Worm (Caenorhabditis elegans) whole organism, mixed stage, embryonic: ENCODE measurements around the gene T04B8.1.

Source experiments
- blmp-1 ChIP-seq: fragments of 150-350 bp; optimal IDR thresholded peaks from 2 replicates; lab custom pipeline; 2014; ENCODE audit warnings: missing biosample characterization, missing genetic modification characterization
- ceh-43 ChIP-seq: fragments of 200-800 bp; sonication (Bioruptor generic); optimal IDR thresholded peaks from 2 replicates; lab custom pipeline; 2018; ENCODE audit warnings: mild to moderate bottlenecking, missing genetic modification characterization, moderate library complexity, missing compliant biosample characterization
- ceh-83 ChIP-seq: fragments of 200-800 bp; sonication (Bioruptor generic); optimal IDR thresholded peaks from 2 replicates; lab custom pipeline; 2018; ENCODE audit warnings: mild to moderate bottlenecking, missing genetic modification characterization, missing compliant biosample characterization
- elt-1 ChIP-seq: sonication (generic microtip); optimal IDR thresholded peaks from 2 replicates; lab custom pipeline; 2017; ENCODE audit warnings: missing genetic modification characterization, mild to moderate bottlenecking, missing compliant biosample characterization, antibody characterized with exemption, moderate library complexity, borderline replicate concordance; ENCODE audit not compliant: insufficient read depth
- flh-1 ChIP-seq: fragments of 200-800 bp; sonication (Bioruptor generic); optimal IDR thresholded peaks from 2 replicates; lab custom pipeline; 2018; ENCODE audit warnings: mild to moderate bottlenecking, missing genetic modification characterization, moderate library complexity, missing compliant biosample characterization
- ham-2 ChIP-seq: fragments of 200-800 bp; sonication (Bioruptor generic); optimal IDR thresholded peaks from 2 replicates; lab custom pipeline; 2018; ENCODE audit warnings: mild to moderate bottlenecking, missing genetic modification characterization, missing compliant biosample characterization
- hlh-1 ChIP-seq: fragments of 150-350 bp; optimal IDR thresholded peaks from 2 replicates; lab custom pipeline; 2014; ENCODE audit warnings: missing biosample characterization, missing genetic modification reagents, missing genetic modification characterization
- lin-13 ChIP-seq: fragments of 150-350 bp; optimal IDR thresholded peaks from 2 replicates; lab custom pipeline; 2014; ENCODE audit warnings: missing biosample characterization, missing genetic modification characterization
- lin-32 ChIP-seq: fragments of 200-800 bp; sonication (Bioruptor generic); optimal IDR thresholded peaks from 2 replicates; lab custom pipeline; 2018; ENCODE audit warnings: mild to moderate bottlenecking, missing genetic modification characterization, missing compliant biosample characterization
- mab-5 ChIP-seq: fragments of 150-350 bp; optimal IDR thresholded peaks from 2 replicates; lab custom pipeline; 2014; ENCODE audit warnings: missing biosample characterization, missing genetic modification characterization
- mep-1 ChIP-seq: fragments of 150-350 bp; optimal IDR thresholded peaks from 2 replicates; lab custom pipeline; 2017; ENCODE audit warnings: missing biosample characterization, missing genetic modification reagents, missing genetic modification characterization, inconsistent platforms
- mls-2 ChIP-seq: sonication (generic microtip); optimal IDR thresholded peaks from 2 replicates; lab custom pipeline; 2016; ENCODE audit warnings: mild to moderate bottlenecking, missing genetic modification characterization, moderate library complexity, missing compliant biosample characterization
- nhr-2 ChIP-seq: fragments of 150-350 bp; optimal IDR thresholded peaks from 2 replicates; lab custom pipeline; 2014; ENCODE audit warnings: missing biosample characterization, missing genetic modification characterization
- nhr-237 ChIP-seq: fragments of 150-350 bp; optimal IDR thresholded peaks from 2 replicates; lab custom pipeline; 2014; ENCODE audit warnings: missing biosample characterization, missing genetic modification characterization
- nhr-28 ChIP-seq: fragments of 150-350 bp; optimal IDR thresholded peaks from 2 replicates; lab custom pipeline; 2014; ENCODE audit warnings: missing biosample characterization, missing genetic modification characterization
- nhr-76 ChIP-seq: sonication (generic microtip); optimal IDR thresholded peaks from 2 replicates; lab custom pipeline; 2017; ENCODE audit warnings: missing biosample characterization, missing genetic modification characterization
- pha-4 ChIP-seq: fragments of 150-350 bp; optimal IDR thresholded peaks from 2 replicates; lab custom pipeline; 2018; ENCODE audit warnings: missing biosample characterization, missing genetic modification reagents, missing genetic modification characterization
- snpc-4 ChIP-seq: fragments of 150-350 bp; optimal IDR thresholded peaks from 2 replicates; lab custom pipeline; 2014; ENCODE audit warnings: missing biosample characterization, missing genetic modification characterization
- sptf-1 ChIP-seq: sonication (generic microtip); optimal IDR thresholded peaks from 2 replicates; lab custom pipeline; 2017; ENCODE audit warnings: mild to moderate bottlenecking, missing genetic modification characterization, moderate library complexity, missing compliant biosample characterization
- tbx-8 ChIP-seq: fragments of 200-800 bp; sonication (Bioruptor generic); optimal IDR thresholded peaks from 2 replicates; lab custom pipeline; 2018; ENCODE audit warnings: mild to moderate bottlenecking, missing genetic modification characterization, moderate library complexity, missing compliant biosample characterization
- unc-120 ChIP-seq: sonication (generic microtip); optimal IDR thresholded peaks from 2 replicates; lab custom pipeline; 2017; ENCODE audit warnings: missing genetic modification characterization, missing compliant biosample characterization; ENCODE audit not compliant: poor library complexity, severe bottlenecking
- unc-39 ChIP-seq: fragments of 150-350 bp; optimal IDR thresholded peaks from 2 replicates; lab custom pipeline; 2014; ENCODE audit warnings: missing biosample characterization, missing genetic modification characterization
- unc-62 ChIP-seq: fragments of 150-350 bp; optimal IDR thresholded peaks from 2 replicates; lab custom pipeline; 2014; ENCODE audit warnings: missing biosample characterization, missing genetic modification reagents, missing genetic modification characterization
- zip-8 ChIP-seq: fragments of 150-350 bp; optimal IDR thresholded peaks from 2 replicates; lab custom pipeline; 2014; ENCODE audit warnings: missing biosample characterization, missing genetic modification characterization

T04B8.1 gene

DNA sequence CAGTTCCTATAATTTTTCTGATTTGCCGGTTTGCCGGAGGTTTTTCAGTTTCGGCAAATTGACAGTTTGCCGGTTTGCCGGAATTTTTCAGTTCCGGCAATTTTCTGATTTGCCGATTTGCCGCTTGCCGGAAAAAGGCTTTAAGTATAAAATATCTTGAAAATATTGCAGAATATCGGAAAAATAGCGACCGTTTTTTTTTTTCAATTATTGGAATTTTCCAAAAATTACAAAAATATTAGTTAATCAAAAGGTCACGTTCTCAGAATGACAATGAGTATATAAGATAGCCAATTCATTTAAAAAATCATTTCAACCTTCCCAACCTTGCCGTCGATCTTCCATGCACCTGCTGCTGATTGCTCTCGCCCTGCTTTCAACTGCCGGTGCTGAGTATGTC lies 48.2 kb downstream of the T04B8.1 start, which contains the start of gene T02H6.7:
T02H6.7 (plus strand) TSS at position 301 of the 400 bp plus-strand sequence.
- TF ChIP-seq mab-5 (no peak), sptf-1 (tag; lab: Kevin White, UChicago) (no peak), unc-120 (tag; lab: Kevin White, UChicago) (no peak), nhr-2 (no peak), ceh-83 (no peak), ham-2 (GFP tag; lab: Kevin White, UChicago) (no peak), nhr-237 (tag; lab: Kevin White, UChicago) (no peak), lin-13 (tag; lab: Kevin White, UChicago) (no peak), mls-2 (tag; lab: Kevin White, UChicago) (no peak), nhr-76 (tag; lab: Kevin White, UChicago) (no peak), unc-62 (no peak), flh-1 (GFP tag; lab: Kevin White, UChicago) (no peak), tbx-8 (no peak), ceh-43 (GFP tag; lab: Kevin White, UChicago) (no peak), elt-1 (no peak), nhr-28 (tag; lab: Kevin White, UChicago) (no peak), zip-8 (tag; lab: Kevin White, UChicago) (no peak), snpc-4 (no peak), unc-39 (tag; lab: Kevin White, UChicago) (no peak)

DNA sequence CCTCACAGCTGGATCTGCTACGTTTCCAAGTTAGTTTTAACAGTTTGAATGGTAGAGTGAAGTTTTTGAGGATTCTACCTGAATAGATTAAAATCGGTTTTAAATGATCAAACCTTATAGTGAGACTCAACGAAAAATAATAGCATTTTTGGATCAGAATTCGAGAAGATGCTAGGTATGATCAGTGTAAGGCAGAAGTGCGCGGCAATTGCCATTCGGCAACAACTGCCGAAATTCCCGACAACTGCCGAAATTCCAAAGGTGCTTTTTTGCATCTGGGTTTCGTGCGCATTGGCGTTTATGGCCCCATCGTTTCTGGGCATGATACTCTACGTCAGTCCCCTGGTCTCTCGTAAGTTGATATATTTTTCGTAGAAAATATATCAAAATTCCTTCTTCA lies 49.4 kb downstream of the T04B8.1 start, which contains the start of gene T02H6.6:
T02H6.6 (plus strand) TSS at position 301 of the 400 bp plus-strand sequence.
- TF ChIP-seq zip-8 (tag; lab: Kevin White, UChicago) (no peak), hlh-1 (tag; lab: Kevin White, UChicago) (peak; percentile 63), mep-1 (no peak), blmp-1 (no peak), snpc-4 (no peak), pha-4 (tag; lab: Kevin White, UChicago) (no peak), elt-1 (no peak)

DNA sequence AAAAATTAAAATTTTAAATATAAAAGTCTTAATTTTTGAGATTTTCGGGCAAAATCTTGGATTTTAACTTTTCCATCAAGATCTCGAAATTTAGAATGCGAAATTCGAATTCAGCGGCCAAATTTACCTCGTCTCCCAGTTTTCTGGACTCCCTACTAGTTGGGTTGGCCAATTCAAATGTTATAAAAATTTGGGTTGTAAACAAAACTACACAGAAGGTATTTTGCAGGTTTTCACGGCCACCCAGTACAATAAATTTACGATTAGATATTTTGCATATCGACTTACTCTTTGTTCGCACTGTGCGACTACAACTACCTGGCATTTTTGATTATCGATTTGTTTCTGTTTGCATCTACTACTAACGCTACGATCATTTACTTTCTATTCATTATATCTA lies 50.7 kb downstream of the T04B8.1 start, which contains the start of gene T02H6.5:
T02H6.5 (plus strand) TSS at position 301 of the 400 bp plus-strand sequence.
- TF ChIP-seq lin-32 (GFP tag; lab: Kevin White, UChicago), result no peak
